Fruit fly (Drosophila melanogaster) whole organism: ENCODE data around the gene CG4822.

Experiments used
- CG8478 ChIP-seq: fragments of >200 bp; optimal IDR thresholded peaks from 2 replicates; lab custom pipeline; 2018; ENCODE audit warnings: inconsistent platforms
- Dll ChIP-seq: fragments of >200 bp; optimal IDR thresholded peaks from 2 replicates; lab custom pipeline; 2017
- EcR ChIP-seq, 2 experiments: fragments of >200 bp; optimal IDR thresholded peaks; 2 replicates each; lab custom pipeline; 2017; ENCODE audit warnings: missing biosample characterization in 2 of 2, missing genetic modification characterization in 2 of 2, missing genetic modification reagents in 2 of 2
- pan ChIP-seq: fragments of >200 bp; optimal IDR thresholded peaks from 2 replicates; lab custom pipeline; 2017
- psq ChIP-seq: fragments of >200 bp; optimal IDR thresholded peaks from 2 replicates; lab custom pipeline; 2017
- usp ChIP-seq: fragments of >200 bp; optimal IDR thresholded peaks from 2 replicates; lab custom pipeline; 2017; ENCODE audit warnings: missing biosample characterization, missing genetic modification characterization, mixed read lengths

Gene CG4822

dm6 chr2L:155215-155712, 33.7 kb upstream of the CG4822 start, which contains the start of gene Pus10:
Gene Pus10, minus strand, starts transcription at chr2L:155305.
- TF ChIP-seq EcR (GFP tag; optimal IDR thresholded peaks at IDR 0.05; lab: Kevin White, UChicago), result no peak
- TF ChIP-seq CG8478 (lab: Kevin White, UChicago), result no peak
- TF ChIP-seq usp (GFP tag; lab: Kevin White, UChicago), result no peak
- TF ChIP-seq pan (lab: Kevin White, UChicago), result no peak
- no peak for TF ChIP-seq Dll
- no peak for TF ChIP-seq psq (lab: Kevin White, UChicago)

- TF ChIP-seq EcR (GFP tag; optimal IDR thresholded peaks at IDR 0.05; lab: Kevin White, UChicago), result no peak
- TF ChIP-seq psq (lab: Kevin White, UChicago), result no peak
- no peak for TF ChIP-seq CG8478 (lab: Kevin White, UChicago)
- TF ChIP-seq Dll, result no peak
- no peak for TF ChIP-seq pan (lab: Kevin White, UChicago)
- no peak for TF ChIP-seq usp (GFP tag; lab: Kevin White, UChicago)
Observed at dm6 chr2L:153142-153541, 31.6 kb upstream of the CG4822 start, which contains the start of gene CG42399. Gene CG42399, minus strand, starts transcription at chr2L:153300.

dm6 chr2L:146503-146902, 24.9 kb upstream of the CG4822 start:
- no peak for TF ChIP-seq pan (lab: Kevin White, UChicago)
- no peak for TF ChIP-seq Dll
- TF ChIP-seq psq (lab: Kevin White, UChicago), result no peak
- TF ChIP-seq CG8478 (lab: Kevin White, UChicago), result no peak

dm6 chr2L:143088-143487, 21.5 kb upstream of the CG4822 start, which contains the start of the genes CG31974 and CG11454:
Gene CG31974, minus strand, starts transcription at chr2L:143091.
Gene CG11454, plus strand, starts transcription at chr2L:143323.
- TF ChIP-seq EcR (GFP tag; optimal IDR thresholded peaks at IDR 0.05; lab: Kevin White, UChicago) (no peak), Dll (no peak), pan (lab: Kevin White, UChicago) (no peak), CG8478 (lab: Kevin White, UChicago) (no peak), psq (lab: Kevin White, UChicago) (no peak), usp (GFP tag; lab: Kevin White, UChicago) (no peak)

- TF ChIP-seq pan (lab: Kevin White, UChicago), result no peak
- TF ChIP-seq Dll, result no peak
- TF ChIP-seq EcR (GFP tag; optimal IDR thresholded peaks at IDR 0.05; lab: Kevin White, UChicago), result no peak
- no peak for TF ChIP-seq CG8478 (lab: Kevin White, UChicago)
- TF ChIP-seq psq (lab: Kevin White, UChicago), result no peak
- TF ChIP-seq usp (GFP tag; lab: Kevin White, UChicago), result no peak
Observed at dm6 chr2L:140849-141248, 19.3 kb upstream of the CG4822 start, which contains the start of the genes CG31975 and ovm. Gene CG31975, minus strand, starts transcription at chr2L:140992. Gene ovm, minus strand, starts transcription at chr2L:140992.

- TF ChIP-seq Dll (no peak), EcR (GFP tag; optimal IDR thresholded peaks at IDR 0.05; lab: Kevin White, UChicago) (no peak), usp (GFP tag; lab: Kevin White, UChicago) (no peak), CG8478 (lab: Kevin White, UChicago) (no peak), psq (lab: Kevin White, UChicago) (no peak), pan (lab: Kevin White, UChicago) (no peak)
Observed at dm6 chr2L:139610-140009, 18.1 kb upstream of the CG4822 start.

dm6 chr2L:138063-138462, 16.5 kb upstream of the CG4822 start:
- no peak for TF ChIP-seq Dll
- no peak for TF ChIP-seq psq (lab: Kevin White, UChicago)
- TF ChIP-seq usp (GFP tag; lab: Kevin White, UChicago), result no peak
- no peak for TF ChIP-seq pan (lab: Kevin White, UChicago)
- TF ChIP-seq CG8478 (lab: Kevin White, UChicago), result no peak
- no peak for TF ChIP-seq EcR (GFP tag; optimal IDR thresholded peaks at IDR 0.05; lab: Kevin White, UChicago)

- TF ChIP-seq psq (lab: Kevin White, UChicago) (no peak), pan (lab: Kevin White, UChicago) (no peak), Dll (no peak), CG8478 (lab: Kevin White, UChicago) (no peak), usp (GFP tag; lab: Kevin White, UChicago) (no peak), EcR (GFP tag; optimal IDR thresholded peaks at IDR 0.05; lab: Kevin White, UChicago) (peak in 1 of 2 experiments; percentile 16)
Observed at dm6 chr2L:136747-137709, 15.5 kb upstream of the CG4822 start.

dm6 chr2L:136131-136426, 14.5 kb upstream of the CG4822 start:
- TF ChIP-seq Dll (no peak), usp (GFP tag; lab: Kevin White, UChicago) (no peak), CG8478 (lab: Kevin White, UChicago) (no peak), pan (lab: Kevin White, UChicago) (no peak), EcR (GFP tag; optimal IDR thresholded peaks at IDR 0.05; lab: Kevin White, UChicago) (no peak), psq (lab: Kevin White, UChicago) (no peak)

dm6 chr2L:135383-136130, 14.0 kb upstream of the CG4822 start:
- no peak for TF ChIP-seq usp (GFP tag; lab: Kevin White, UChicago)
- TF ChIP-seq Dll, result no peak
- TF ChIP-seq EcR (GFP tag; optimal IDR thresholded peaks at IDR 0.05; lab: Kevin White, UChicago), result no peak
